Fruit fly (Drosophila melanogaster): ENCODE results near the gene CG12355.

Gene CG12355

dm6 chr3L:15534274-15535227 lies 39.2 kb upstream of the CG12355 start (continued):
- TF ChIP-seq az2 (GFP tag; optimal IDR thresholded peaks at IDR 0.05) (peak; percentile 65), fd96Cb (tag; optimal IDR thresholded peaks at IDR 0.05) (peak; percentile 57), Nf-YA (GFP tag; IDR thresholded peaks at IDR 0.05) (no peak), Ets65A (GFP tag) (peak; percentile 93), CG33557 (GFP tag; optimal IDR thresholded peaks at IDR 0.05) (peak; percentile 52), CG32772 (GFP tag; IDR thresholded peaks at IDR 0.05) (no peak; the same call in none of the 2 replicates), CG11093 (GFP tag; IDR thresholded peaks at IDR 0.05) (0 out of 3 replicates have a peak, but pooled peaks have one; percentile 16), CG8924 (tag; optimal IDR thresholded peaks at IDR 0.05) (peak; percentile 66), scrt (GFP tag; optimal IDR thresholded peaks at IDR 0.05) (peak; percentile 50), disco-r (GFP tag; optimal IDR thresholded peaks at IDR 0.05) (no peak), Rx (GFP tag; IDR thresholded peaks at IDR 0.05) (no peak), CG17612 (GFP tag; IDR thresholded peaks at IDR 0.05) (no peak), CG13424 (tag; optimal IDR thresholded peaks at IDR 0.05) (peak; percentile 68), cato (GFP tag; optimal IDR thresholded peaks at IDR 0.05; ENCODE audit: borderline replicate concordance) (peak; percentile 45), CG10959 (GFP tag; IDR thresholded peaks at IDR 0.05) (no peak), otp (GFP tag; IDR thresholded peaks at IDR 0.05) (no peak), CG2889 (GFP tag; IDR thresholded peaks at IDR 0.05) (no peak), CG17568 (GFP tag; optimal IDR thresholded peaks at IDR 0.05) (no peak), tap (tag; optimal IDR thresholded peaks at IDR 0.05) (no peak), nau (GFP tag; optimal IDR thresholded peaks at IDR 0.05) (peak; percentile 16), CG32532 (GFP tag; IDR thresholded peaks at IDR 0.05) (peak; percentile 35; the same call in 1 of the 2 replicates), gem (tag; optimal IDR thresholded peaks at IDR 0.05) (peak; percentile 83), MTF-1 (GFP tag; optimal IDR thresholded peaks at IDR 0.05; ENCODE audit: borderline replicate concordance) (no peak), CG4360 (GFP tag; IDR thresholded peaks at IDR 0.05) (peak; percentile 50; the same call in 1 of the 2 replicates), CG14050 (GFP tag; IDR thresholded peaks at IDR 0.05) (no peak; the same call in 2 of the 3 replicates), so (GFP tag; IDR thresholded peaks at IDR 0.05) (no peak), CG15514 (GFP tag; optimal IDR thresholded peaks at IDR 0.05) (no peak), nmo (GFP tag; optimal IDR thresholded peaks at IDR 0.05) (peak; percentile 80), nerfin-2 (GFP tag; IDR thresholded peaks at IDR 0.05; ENCODE audit: partially characterized antibody) (no peak), jigr1 (GFP tag; IDR thresholded peaks at IDR 0.05) (no peak), psq (GFP tag; optimal IDR thresholded peaks at IDR 0.05) (peak; percentile 20), dysf (GFP tag; IDR thresholded peaks at IDR 0.05) (0 out of 3 replicates have a peak, but pooled peaks have one; percentile 37), Scr (GFP tag; IDR thresholded peaks at IDR 0.05; ENCODE audit: partially characterized antibody) (no peak), vvl (GFP tag; IDR thresholded peaks at IDR 0.05) (peak; percentile 11; the same call in 1 of the 2 replicates), Hmr (GFP tag; optimal IDR thresholded peaks at IDR 0.05) (peak; percentile 79), Usf (GFP tag; optimal IDR thresholded peaks at IDR 0.05) (peak; percentile 56), sug (tag; optimal IDR thresholded peaks at IDR 0.05) (peak; percentile 37), CG12769 (tag; optimal IDR thresholded peaks at IDR 0.05) (peak; percentile 61), Taf1 (GFP tag; IDR thresholded peaks at IDR 0.05) (0 out of 2 replicates have a peak, but pooled peaks have one; percentile 28), Oaz (GFP tag; IDR thresholded peaks at IDR 0.05) (no peak), H15 (GFP tag; IDR thresholded peaks at IDR 0.05) (no peak), CG15011 (GFP tag; optimal IDR thresholded peaks at IDR 0.05) (peak; percentile 57), CG16863 (GFP tag; optimal IDR thresholded peaks at IDR 0.05) (peak; percentile 62), CG18599 (GFP tag; optimal IDR thresholded peaks at IDR 0.05) (peak; percentile 66), ab (GFP tag; optimal IDR thresholded peaks at IDR 0.05) (no peak), CG7839 (tag; optimal IDR thresholded peaks at IDR 0.05) (peak; percentile 77), caup (GFP tag; optimal IDR thresholded peaks at IDR 0.05; ENCODE audit: severe bottlenecking) (peak; percentile 44), CG12236 (GFP tag; optimal IDR thresholded peaks at IDR 0.05) (peak; percentile 5)
